Fruit fly (Drosophila melanogaster) whole organism, embryonic: Measurements from ENCODE around the gene CG43796.

ENCODE experiments used
- Abd-B ChIP-seq: fragments of 200-800 bp; sonication (Bioruptor generic); optimal IDR thresholded peaks from 2 replicates; lab custom pipeline; 2018; ENCODE audit warnings: missing biosample characterization, mild to moderate bottlenecking, missing genetic modification characterization, moderate library complexity
- CG12104 ChIP-seq: fragments of 200-800 bp; sonication (Bioruptor generic); optimal IDR thresholded peaks from 3 replicates; lab custom pipeline; 2016; ENCODE audit warnings: missing biosample characterization, missing genetic modification characterization
- CG12659 ChIP-seq: fragments of 200-800 bp; sonication (Bioruptor generic); optimal IDR thresholded peaks from 3 replicates; lab custom pipeline; 2017; ENCODE audit warnings: mild to moderate bottlenecking, missing biosample characterization, missing genetic modification reagents, missing genetic modification characterization
- CG14667 ChIP-seq: fragments of 200-800 bp; sonication (Bioruptor generic); IDR thresholded peaks from 2 replicates; pipeline ENCODE4 v1.3.6; 2022; ENCODE audit warnings: missing biosample characterization, missing genetic modification characterization
- CG15073 ChIP-seq: fragments of 200-800 bp; sonication (Bioruptor generic); optimal IDR thresholded peaks from 2 replicates; lab custom pipeline; 2016; ENCODE audit warnings: missing biosample characterization, missing genetic modification characterization
- CG2199 ChIP-seq: fragments of 200-800 bp; sonication (Bioruptor generic); IDR thresholded peaks from 3 replicates; pipeline ENCODE4 v1.3.6; 2022; ENCODE audit warnings: missing biosample characterization, missing genetic modification characterization
- CG2889 ChIP-seq: fragments of 200-800 bp; sonication (Bioruptor generic); IDR thresholded peaks from 3 replicates; pipeline ENCODE4 v1.3.6; 2022; ENCODE audit warnings: missing biosample characterization, missing genetic modification characterization
- CG33557 ChIP-seq: fragments of 200-800 bp; sonication (Bioruptor generic); optimal IDR thresholded peaks from 2 replicates; lab custom pipeline; 2019; ENCODE audit warnings: missing biosample characterization, mild to moderate bottlenecking, missing genetic modification characterization, moderate library complexity
- CG34376 ChIP-seq: fragments of 200-800 bp; sonication (Bioruptor generic); optimal IDR thresholded peaks from 2 replicates; lab custom pipeline; 2018; ENCODE audit warnings: missing biosample characterization, mild to moderate bottlenecking, missing genetic modification characterization
- CG42726 ChIP-seq: fragments of 200-800 bp; sonication (Bioruptor generic); IDR thresholded peaks from 2 replicates; pipeline ENCODE4 v1.3.6; 2022; ENCODE audit warnings: missing biosample characterization, missing genetic modification characterization; ENCODE audit not compliant: partially characterized antibody
- CG43689 ChIP-seq: fragments of 200-800 bp; sonication (Bioruptor generic); IDR thresholded peaks from 2 replicates; pipeline ENCODE4 v1.3.6; 2022; ENCODE audit warnings: missing biosample characterization, missing genetic modification characterization
- CG6765 ChIP-seq: fragments of 200-800 bp; sonication (Bioruptor generic); optimal IDR thresholded peaks from 3 replicates; lab custom pipeline; 2017; ENCODE audit warnings: missing biosample characterization, mild to moderate bottlenecking, missing genetic modification characterization
- CG8359 ChIP-seq: fragments of 200-800 bp; sonication (Bioruptor generic); optimal IDR thresholded peaks from 2 replicates; lab custom pipeline; 2017; ENCODE audit warnings: missing biosample characterization, mild to moderate bottlenecking, missing genetic modification characterization, borderline replicate concordance
- CG9215 ChIP-seq: fragments of 200-800 bp; sonication (Bioruptor generic); IDR thresholded peaks from 2 replicates; pipeline ENCODE4 v1.3.6; 2022; ENCODE audit warnings: missing biosample characterization, missing genetic modification characterization
- CG9609 ChIP-seq: fragments of 200-800 bp; sonication (Bioruptor generic); optimal IDR thresholded peaks from 3 replicates; lab custom pipeline; 2016; ENCODE audit warnings: missing biosample characterization, missing genetic modification characterization
- CG9727 ChIP-seq: fragments of 200-800 bp; sonication (Bioruptor generic); optimal IDR thresholded peaks from 3 replicates; lab custom pipeline; 2017; ENCODE audit warnings: missing biosample characterization, mild to moderate bottlenecking, missing genetic modification characterization
- CG9817 ChIP-seq: fragments of 200-800 bp; sonication (Bioruptor generic); optimal IDR thresholded peaks from 2 replicates; lab custom pipeline; 2018; ENCODE audit warnings: missing biosample characterization, mild to moderate bottlenecking, missing genetic modification characterization, moderate library complexity
- CG9932 ChIP-seq: fragments of 200-800 bp; sonication (Bioruptor generic); IDR thresholded peaks from 2 replicates; pipeline ENCODE4 v1.3.6; 2022; ENCODE audit warnings: missing biosample characterization, missing genetic modification characterization
- Chrac-16 ChIP-seq: fragments of 200-800 bp; sonication (Bioruptor generic); optimal IDR thresholded peaks from 3 replicates; lab custom pipeline; 2016; ENCODE audit warnings: missing biosample characterization, missing genetic modification characterization
- D ChIP-seq, 2 experiments: fragments of 200-800 bp in 1 of 2; fragments of >200 bp in 1 of 2; sonication (Bioruptor generic) in 1 of 2; optimal IDR thresholded peaks; 2 replicates in 1 of 2; 3 replicates in 1 of 2; lab custom pipeline; 2017; ENCODE audit warnings: mild to moderate bottlenecking in 1 of 2, missing biosample characterization in 1 of 2, missing genetic modification characterization in 1 of 2, missing genetic modification reagents in 1 of 2
- Dref ChIP-seq: fragments of 200-800 bp; sonication (Bioruptor generic); IDR thresholded peaks from 2 replicates; pipeline ENCODE4 v1.3.6; 2022; ENCODE audit warnings: missing biosample characterization, missing genetic modification characterization
- Lim3 ChIP-seq: fragments of 200-800 bp; sonication (Bioruptor generic); IDR thresholded peaks from 2 replicates; pipeline ENCODE4 v1.3.6; 2022; ENCODE audit warnings: missing biosample characterization, missing genetic modification characterization
- MTF-1 ChIP-seq: fragments of 200-800 bp; sonication (Bioruptor generic); optimal IDR thresholded peaks from 2 replicates; lab custom pipeline; 2018; ENCODE audit warnings: missing biosample characterization, mild to moderate bottlenecking, missing genetic modification characterization, borderline replicate concordance
- Mes4 ChIP-seq: fragments of 200-800 bp; sonication (Bioruptor generic); optimal IDR thresholded peaks from 2 replicates; lab custom pipeline; 2016; ENCODE audit warnings: missing biosample characterization, missing genetic modification characterization
- NC2β ChIP-seq: fragments of 200-800 bp; sonication (Bioruptor generic); optimal IDR thresholded peaks from 2 replicates; lab custom pipeline; 2016; ENCODE audit warnings: missing biosample characterization, missing genetic modification characterization
- Tbp ChIP-seq: fragments of >200 bp; optimal IDR thresholded peaks from 2 replicates; lab custom pipeline; 2018; ENCODE audit warnings: missing biosample characterization, missing genetic modification characterization
- Usf ChIP-seq: fragments of 200-800 bp; sonication (Bioruptor generic); optimal IDR thresholded peaks from 2 replicates; lab custom pipeline; 2017; ENCODE audit warnings: missing genotype, missing biosample characterization, missing genetic modification characterization
- ab ChIP-seq: fragments of 200-800 bp; sonication (Bioruptor generic); optimal IDR thresholded peaks from 2 replicates; lab custom pipeline; 2016; ENCODE audit warnings: missing biosample characterization, missing genetic modification characterization
- al ChIP-seq: fragments of 200-800 bp; sonication (Bioruptor generic); IDR thresholded peaks from 2 replicates; pipeline ENCODE4 v1.3.6; 2022; ENCODE audit warnings: missing biosample characterization, missing genetic modification characterization
- ato ChIP-seq: fragments of 200-800 bp; sonication (Bioruptor generic); IDR thresholded peaks from 2 replicates; pipeline ENCODE4 v1.3.6; 2022; ENCODE audit warnings: missing biosample characterization, missing genetic modification characterization; ENCODE audit not compliant: partially characterized antibody
- az2 ChIP-seq: fragments of 200-800 bp; sonication (Bioruptor generic); optimal IDR thresholded peaks from 3 replicates; lab custom pipeline; 2016; ENCODE audit warnings: missing biosample characterization, missing genetic modification characterization
- bigmax ChIP-seq: fragments of 200-800 bp; sonication (Bioruptor generic); optimal IDR thresholded peaks from 2 replicates; lab custom pipeline; 2018; ENCODE audit warnings: missing biosample characterization, mild to moderate bottlenecking, missing genetic modification characterization
- fd64A ChIP-seq: fragments of 200-800 bp; sonication (Bioruptor generic); optimal IDR thresholded peaks from 3 replicates; lab custom pipeline; 2018; ENCODE audit warnings: missing biosample characterization, mild to moderate bottlenecking, missing genetic modification characterization
- gcm2 ChIP-seq: fragments of 200-800 bp; sonication (Bioruptor generic); optimal IDR thresholded peaks from 2 replicates; lab custom pipeline; 2016; ENCODE audit warnings: missing biosample characterization, missing genetic modification characterization
- gem ChIP-seq: fragments of 200-800 bp; sonication (Bioruptor generic); optimal IDR thresholded peaks from 2 replicates; lab custom pipeline; 2019; ENCODE audit warnings: missing biosample characterization, mild to moderate bottlenecking, missing genetic modification characterization, moderate library complexity
- gro ChIP-seq: fragments of 200-800 bp; sonication (Bioruptor generic); optimal IDR thresholded peaks from 2 replicates; lab custom pipeline; 2016; ENCODE audit warnings: missing biosample characterization, missing genetic modification characterization
- gt ChIP-seq: fragments of 200-800 bp; sonication (Bioruptor generic); IDR thresholded peaks from 2 replicates; pipeline ENCODE4 v1.3.6; 2022; ENCODE audit warnings: missing biosample characterization, missing genetic modification characterization
- hth ChIP-seq: fragments of >200 bp; optimal IDR thresholded peaks from 2 replicates; lab custom pipeline; 2017; ENCODE audit warnings: inconsistent platforms
- lab ChIP-seq: fragments of 200-800 bp; sonication (Bioruptor generic); optimal IDR thresholded peaks from 3 replicates; lab custom pipeline; 2017; ENCODE audit warnings: missing biosample characterization, missing genetic modification characterization, mild to moderate bottlenecking, moderate library complexity, missing genetic modification reagents
- oc ChIP-seq: fragments of 200-800 bp; sonication (Bioruptor generic); optimal IDR thresholded peaks from 2 replicates; lab custom pipeline; 2018; ENCODE audit warnings: missing biosample characterization, mild to moderate bottlenecking, missing genetic modification characterization, moderate library complexity
- pita ChIP-seq: fragments of 200-800 bp; sonication (Bioruptor generic); optimal IDR thresholded peaks from 2 replicates; lab custom pipeline; 2017; ENCODE audit warnings: missing biosample characterization, mild to moderate bottlenecking, missing genetic modification characterization
- pros ChIP-seq: fragments of 200-800 bp; sonication (Bioruptor generic); optimal IDR thresholded peaks from 3 replicates; lab custom pipeline; 2019; ENCODE audit warnings: missing biosample characterization, mild to moderate bottlenecking, missing genetic modification characterization, moderate library complexity
- row ChIP-seq: fragments of 200-800 bp; sonication (Bioruptor generic); IDR thresholded peaks from 3 replicates; pipeline ENCODE4 v1.3.6; 2022; ENCODE audit warnings: missing biosample characterization, missing genetic modification characterization
- salm ChIP-seq: fragments of 200-800 bp; sonication (Bioruptor generic); optimal IDR thresholded peaks from 2 replicates; lab custom pipeline; 2018; ENCODE audit warnings: missing biosample characterization, mild to moderate bottlenecking, missing genetic modification characterization
- ssp ChIP-seq: fragments of 200-800 bp; sonication (Bioruptor generic); IDR thresholded peaks from 2 replicates; pipeline ENCODE4 v1.3.6; 2022; ENCODE audit warnings: missing biosample characterization, missing genetic modification characterization
- stwl ChIP-seq: fragments of 200-800 bp; sonication (Bioruptor generic); optimal IDR thresholded peaks from 3 replicates; lab custom pipeline; 2018; ENCODE audit warnings: missing biosample characterization, mild to moderate bottlenecking, missing genetic modification characterization, moderate library complexity
- tin ChIP-seq: fragments of 200-800 bp; sonication (Bioruptor generic); optimal IDR thresholded peaks from 3 replicates; lab custom pipeline; 2016; ENCODE audit warnings: missing biosample characterization, missing genetic modification characterization
- unpg ChIP-seq: fragments of 200-800 bp; sonication (Bioruptor generic); optimal IDR thresholded peaks from 3 replicates; lab custom pipeline; 2018; ENCODE audit warnings: missing biosample characterization, mild to moderate bottlenecking, missing genetic modification characterization, moderate library complexity
- usp ChIP-seq: fragments of >200 bp; optimal IDR thresholded peaks from 2 replicates; lab custom pipeline; 2017; ENCODE audit warnings: missing biosample characterization, missing genetic modification characterization
- vnd ChIP-seq: fragments of 200-800 bp; sonication (Bioruptor generic); IDR thresholded peaks from 3 replicates; pipeline ENCODE4 v1.3.6; 2022; ENCODE audit warnings: missing biosample characterization, missing genetic modification characterization; ENCODE audit not compliant: partially characterized antibody
- wek ChIP-seq: fragments of 200-800 bp; sonication (Bioruptor generic); optimal IDR thresholded peaks from 3 replicates; lab custom pipeline; 2018; ENCODE audit warnings: missing biosample characterization, mild to moderate bottlenecking, missing genetic modification characterization, moderate library complexity

CG43796 gene

DNA sequence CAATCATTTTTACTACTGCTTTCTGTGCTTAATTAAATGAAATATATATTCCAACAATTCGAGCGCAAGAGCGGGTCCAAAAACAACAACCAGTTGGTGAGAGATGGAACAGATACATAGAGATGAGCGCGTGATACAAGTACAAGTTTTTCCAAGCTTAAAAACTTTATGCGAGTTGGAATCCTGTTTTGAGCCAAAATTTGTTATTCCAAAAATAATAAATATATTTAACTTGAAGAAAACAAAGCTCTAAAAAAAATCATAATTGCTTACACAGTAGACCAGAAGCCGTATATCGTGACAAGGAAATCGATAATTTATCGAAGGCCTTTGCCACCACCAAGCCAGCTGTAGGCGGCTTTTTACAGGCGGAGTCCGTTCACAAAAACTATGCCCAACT lies 32.6 kb downstream of the CG43796 start, which contains the start of the genes CG13097 and PIG-U (continued):
- no peak for TF ChIP-seq Lim3 (GFP tag; lab: Robert Waterston, UW)
- TF ChIP-seq ssp (GFP tag; lab: Robert Waterston, UW): peak; percentile 74
- peak; percentile 88 for TF ChIP-seq tin (GFP tag; lab: Kevin White, UChicago)
- no peak for TF ChIP-seq wek
- TF ChIP-seq ato (GFP tag; lab: Robert Waterston, UW): no peak
- peak; percentile 72 for TF ChIP-seq CG9215 (GFP tag; lab: Robert Waterston, UW)
- no peak for TF ChIP-seq usp (GFP tag; lab: Kevin White, UChicago)
- TF ChIP-seq CG12659 (GFP tag; lab: Kevin White, UChicago): peak; percentile 79
- no peak for TF ChIP-seq MTF-1 (GFP tag; lab: Kevin White, UChicago)
- peak; percentile 84 for TF ChIP-seq az2 (GFP tag; lab: Kevin White, UChicago)
- peak; percentile 89 for TF ChIP-seq Chrac-16 (GFP tag; lab: Kevin White, UChicago)
- TF ChIP-seq CG14667 (GFP tag; lab: Robert Waterston, UW): peak; percentile 64
- TF ChIP-seq Mes4 (GFP tag; lab: Kevin White, UChicago): peak; percentile 12
- TF ChIP-seq gem (tag; lab: Kevin White, UChicago): peak; percentile 88
- TF ChIP-seq CG9727: peak; percentile 77
- peak; percentile 80 for TF ChIP-seq al (GFP tag; lab: Robert Waterston, UW)
- TF ChIP-seq fd64A: peak; percentile 31
- peak; percentile 57 for TF ChIP-seq CG6765
- TF ChIP-seq CG42726: peak; percentile 71; the same call in 1 of the 2 replicates
- TF ChIP-seq CG12104: peak; percentile 57
- peak; percentile 92 for TF ChIP-seq CG9932 (GFP tag; lab: Robert Waterston, UW)
- peak; percentile 79 for TF ChIP-seq Dref (GFP tag; lab: Robert Waterston, UW)
- TF ChIP-seq gt: no peak
- TF ChIP-seq NC2β (GFP tag; lab: Kevin White, UChicago): peak; percentile 61
- TF ChIP-seq ab (GFP tag; lab: Kevin White, UChicago): no peak
- peak; percentile 80 for TF ChIP-seq CG33557 (GFP tag; lab: Kevin White, UChicago)
- peak; percentile 90 for TF ChIP-seq vnd (GFP tag; lab: Robert Waterston, UW)
- no peak for TF ChIP-seq bigmax (GFP tag; lab: Kevin White, UChicago)
- no peak for TF ChIP-seq CG43689 (GFP tag; lab: Robert Waterston, UW)
- TF ChIP-seq gro (GFP tag; lab: Kevin White, UChicago): peak; percentile 86
- TF ChIP-seq row (GFP tag; lab: Robert Waterston, UW): peak; percentile 96
- TF ChIP-seq salm: peak; percentile 34
- TF ChIP-seq stwl (tag; lab: Kevin White, UChicago): peak; percentile 74
- TF ChIP-seq pros: no peak
- TF ChIP-seq unpg (GFP tag; lab: Kevin White, UChicago): no peak
- peak; percentile 6 for TF ChIP-seq CG15073 (GFP tag; lab: Kevin White, UChicago)
- no peak for TF ChIP-seq CG8359 (GFP tag; lab: Kevin White, UChicago)
- peak; percentile 64 for TF ChIP-seq Abd-B (GFP tag; lab: Kevin White, UChicago)
- TF ChIP-seq D (optimal IDR thresholded peaks at IDR 0.05; lab: Kevin White, UChicago): no peak
- TF ChIP-seq D (GFP tag; optimal IDR thresholded peaks at IDR 0.05; lab: Kevin White, UChicago): no peak
- TF ChIP-seq CG2889 (GFP tag; lab: Robert Waterston, UW): 0 out of 3 replicates have a peak, but pooled peaks have one; percentile 45
- no peak for TF ChIP-seq Tbp (GFP tag; lab: Kevin White, UChicago)
- TF ChIP-seq lab: no peak
- peak; percentile 84 for TF ChIP-seq CG9817 (tag; lab: Kevin White, UChicago)
- TF ChIP-seq pita (GFP tag; lab: Kevin White, UChicago): no peak
- peak; percentile 83 for TF ChIP-seq CG34376 (GFP tag; lab: Kevin White, UChicago)
- no peak for TF ChIP-seq hth (lab: Kevin White, UChicago)
- peak; percentile 78 for TF ChIP-seq CG9609
- peak; percentile 20 for TF ChIP-seq Usf (GFP tag; lab: Kevin White, UChicago)
- TF ChIP-seq oc: no peak
- TF ChIP-seq gcm2 (GFP tag; lab: Kevin White, UChicago): no peak
- TF ChIP-seq CG2199 (GFP tag; lab: Robert Waterston, UW): 0 out of 3 replicates have a peak, but pooled peaks have one; percentile 10
